Fruit fly (Drosophila melanogaster) whole organism, wandering third instar larva: Measurements from ENCODE around the gene SkpD.

Experiments
- CrebA ChIP-seq: fragments of 200-800 bp; sonication (Bioruptor generic); optimal IDR thresholded peaks from 2 replicates; lab custom pipeline; 2016; ENCODE audit warnings: missing biosample characterization, mild to moderate bottlenecking, missing genetic modification characterization, borderline replicate concordance
- Dfd ChIP-seq: fragments of >200 bp; optimal IDR thresholded peaks from 2 replicates; lab custom pipeline; 2017; ENCODE audit warnings: missing biosample characterization, missing genetic modification characterization
- GATAd ChIP-seq: sonication (Bioruptor generic); optimal IDR thresholded peaks from 2 replicates; lab custom pipeline; 2016; ENCODE audit warnings: missing biosample characterization, missing genetic modification characterization
- OdsH ChIP-seq: fragments of 200-800 bp; sonication (Bioruptor generic); optimal IDR thresholded peaks from 2 replicates; lab custom pipeline; 2016; ENCODE audit warnings: missing biosample characterization, mild to moderate bottlenecking, missing genetic modification characterization
- Vsx2 ChIP-seq: fragments of 200-300, 225-300 bp; sonication (Bioruptor generic); optimal IDR thresholded peaks from 2 replicates; lab custom pipeline; 2018; ENCODE audit warnings: missing biosample characterization, missing genetic modification characterization; ENCODE audit not compliant: partially characterized antibody
- brk ChIP-seq: fragments of 200-800 bp; sonication (Bioruptor generic); optimal IDR thresholded peaks from 2 replicates; lab custom pipeline; 2016; ENCODE audit warnings: missing biosample characterization, mild to moderate bottlenecking, missing genetic modification characterization
- foxo ChIP-seq, 2 experiments: fragments of 200-800 bp; sonication (Bioruptor generic); optimal IDR thresholded peaks; 2 replicates in 1 of 2; 3 replicates in 1 of 2; lab custom pipeline; 2016 to 2017; ENCODE audit warnings: missing biosample characterization in 2 of 2, missing genetic modification characterization in 2 of 2
- h ChIP-seq: fragments of 200-800 bp; sonication (Bioruptor generic); optimal IDR thresholded peaks from 3 replicates; lab custom pipeline; 2016; ENCODE audit warnings: missing biosample characterization, mild to moderate bottlenecking, missing genetic modification characterization
- usp ChIP-seq: fragments of >200 bp; optimal IDR thresholded peaks from 2 replicates; lab custom pipeline; 2017; ENCODE audit warnings: missing biosample characterization, missing genetic modification characterization

DNA sequence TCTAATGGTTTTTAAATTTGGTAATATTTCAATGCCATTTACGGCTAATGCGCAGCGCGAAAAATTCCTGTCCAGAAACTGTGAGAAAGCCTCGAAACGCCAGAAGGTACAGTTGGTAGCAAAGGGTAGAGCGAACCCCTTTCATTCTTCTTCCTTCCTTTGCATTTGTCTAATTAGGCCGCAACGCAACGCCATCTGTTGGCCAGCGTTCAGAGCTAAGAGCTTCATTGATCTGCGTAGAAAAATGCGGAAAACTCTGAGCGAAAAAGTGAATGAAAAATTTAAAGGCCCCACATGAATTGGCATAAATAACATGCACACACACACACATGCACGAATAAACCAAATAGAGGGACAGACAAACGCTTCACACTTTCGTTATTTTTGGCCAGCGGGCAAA lies 1.5 kb upstream of the SkpD start:
- TF ChIP-seq OdsH (GFP tag; lab: Kevin White, UChicago), result no peak
- TF ChIP-seq GATAd (GFP tag; lab: Kevin White, UChicago), result no peak
- TF ChIP-seq h, result no peak
- TF ChIP-seq usp (GFP tag; lab: Kevin White, UChicago), result no peak
- no peak for TF ChIP-seq CrebA (GFP tag; lab: Kevin White, UChicago)
- no peak for TF ChIP-seq foxo (GFP tag; optimal IDR thresholded peaks at IDR 0.05; lab: Kevin White, UChicago)
- no peak for TF ChIP-seq Vsx2 (GFP tag; lab: Kevin White, UChicago)
- no peak for TF ChIP-seq brk
- TF ChIP-seq Dfd, result no peak
